Fruit fly (Drosophila melanogaster) ovary, adult (tissue): ENCODE data around the gene thw.

Source experiments
- CG17801 ChIP-seq: fragments of 200-800 bp; optimal IDR thresholded peaks from 2 replicates; lab custom pipeline; 2019; ENCODE audit warnings: missing biosample characterization, mild to moderate bottlenecking, missing genetic modification characterization, moderate library complexity; ENCODE audit not compliant: partially characterized antibody

The thw gene

DNA sequence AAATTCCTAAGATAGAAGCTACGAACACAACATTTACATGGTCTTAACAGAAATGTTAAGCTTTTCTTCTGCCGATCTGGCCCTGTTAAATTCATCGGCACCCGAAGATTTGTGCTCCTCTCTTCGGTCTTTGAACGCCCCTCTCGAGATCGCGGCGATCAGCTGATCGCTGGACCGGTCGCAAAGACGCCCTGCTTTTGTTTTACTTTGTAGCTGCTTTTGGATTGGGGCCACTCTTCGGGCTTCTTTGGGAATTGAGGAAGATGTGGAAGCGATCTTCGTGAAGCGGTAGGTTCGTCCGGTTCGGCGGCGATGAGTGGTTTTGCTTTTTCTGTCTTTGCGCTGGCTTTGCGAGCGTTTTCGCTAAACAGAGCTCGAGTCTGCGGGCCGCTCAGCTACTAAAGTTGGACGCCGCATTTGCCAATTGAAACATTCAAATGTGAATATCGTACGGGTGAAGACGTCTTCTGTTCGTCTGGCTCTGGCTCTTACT, at the start of gene thw:
Gene thw, plus strand, starts transcription at position 443 of the 493 bp plus-strand sequence.
- TF ChIP-seq CG17801 (GFP tag; lab: Kevin White, UChicago): no peak

DNA sequence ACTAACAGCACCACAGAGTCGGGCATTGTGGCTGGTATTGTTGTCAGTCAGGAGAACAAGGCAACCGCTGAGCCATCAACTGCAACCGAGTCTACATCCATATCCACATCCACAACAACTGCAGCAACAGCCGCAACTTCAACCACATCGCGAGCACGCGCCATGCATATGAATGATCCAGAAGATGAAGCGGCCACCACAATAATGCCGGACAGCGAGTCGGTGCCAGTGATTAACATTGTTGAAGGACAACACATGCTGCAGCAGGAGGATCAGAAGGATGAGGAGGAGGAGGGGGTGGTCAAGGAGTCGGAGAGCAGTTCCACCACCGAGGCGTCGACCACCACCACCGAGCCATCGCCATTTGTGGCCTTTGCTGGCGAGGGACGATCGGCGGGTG, 49.5 kb upstream of the thw start:
- no peak for TF ChIP-seq CG17801 (GFP tag; lab: Kevin White, UChicago)

DNA sequence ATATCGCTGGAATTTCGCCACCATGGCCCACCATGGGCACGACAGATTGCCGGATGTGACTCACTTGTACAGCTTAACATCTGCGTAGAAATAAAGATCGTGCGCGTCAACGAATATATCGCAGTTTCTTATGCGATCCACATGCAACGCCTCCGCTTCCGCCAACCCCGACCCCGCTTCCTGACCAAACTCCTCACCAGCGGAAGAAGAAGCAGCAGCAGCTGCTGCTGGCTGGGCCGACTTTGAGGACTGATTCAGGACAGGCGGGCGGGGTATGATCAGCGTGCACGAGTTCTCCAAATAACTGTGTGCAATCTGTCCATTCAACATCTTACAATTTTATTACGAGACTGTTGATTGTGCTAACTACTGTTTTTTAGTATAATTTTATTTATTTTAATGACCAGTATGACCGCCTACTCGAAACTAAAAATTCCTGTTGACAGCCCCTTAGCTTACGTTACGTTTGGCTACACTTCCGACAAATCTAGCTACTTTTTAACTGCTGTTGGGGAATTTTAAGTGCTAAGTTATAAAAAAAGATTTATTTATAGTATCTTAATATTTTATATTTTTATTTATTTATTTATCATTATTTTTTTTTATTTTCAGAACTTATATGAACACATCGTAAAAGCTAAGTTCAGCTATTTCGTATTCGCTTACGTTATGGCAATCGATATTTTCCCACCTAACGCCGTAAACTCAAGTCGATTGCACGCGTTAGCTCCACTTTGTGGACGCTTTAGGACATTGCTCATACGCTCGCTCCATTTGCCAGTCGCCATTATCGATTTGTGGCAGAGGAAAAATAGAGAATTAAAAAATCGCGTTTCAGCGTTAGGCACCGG, 37.7 kb upstream of the thw start, which contains the start of the genes CG10055 and lap:
Gene CG10055, minus strand, starts transcription at position 432 of the 851 bp plus-strand sequence.
Gene lap, plus strand, starts transcription at position 753 of the 851 bp plus-strand sequence.
- no peak for TF ChIP-seq CG17801 (GFP tag; lab: Kevin White, UChicago)

DNA sequence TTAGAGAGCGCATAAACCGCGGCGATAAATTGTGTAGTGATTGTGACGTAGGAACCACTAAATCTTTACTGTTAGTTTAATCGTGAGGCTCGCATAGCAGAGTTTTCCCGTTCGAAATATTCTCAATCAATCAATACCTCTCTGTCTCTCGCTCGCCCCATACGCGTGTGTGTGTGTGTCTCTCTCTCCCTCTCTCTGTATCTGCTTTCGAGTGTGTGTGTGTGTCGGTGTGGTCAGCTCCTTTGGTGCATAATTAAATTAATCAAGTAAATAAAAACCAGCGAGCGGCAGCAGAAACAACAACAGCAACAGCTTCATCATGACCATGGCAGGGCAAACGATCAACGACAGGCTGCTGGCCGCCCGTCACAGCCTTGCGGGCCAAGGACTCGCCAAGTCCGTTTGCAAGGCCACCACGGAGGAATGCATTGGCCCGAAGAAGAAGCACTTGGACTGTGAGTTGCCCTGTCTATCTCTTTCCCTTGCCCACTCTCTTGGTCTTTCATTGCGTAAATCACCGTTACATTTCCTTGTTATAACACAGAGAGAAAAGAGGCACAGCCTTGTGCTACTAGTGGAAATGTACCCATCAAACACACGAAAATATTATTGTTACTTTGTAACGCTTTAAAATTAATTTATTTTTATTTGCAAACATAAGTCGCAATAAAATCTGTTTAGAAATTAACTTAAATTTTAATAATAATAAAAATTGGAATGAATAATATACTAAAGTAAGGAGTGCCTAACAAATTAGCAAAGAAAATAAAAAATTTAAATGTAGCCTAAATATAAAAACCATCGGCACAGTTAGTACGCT, 36.9 kb upstream of the thw start:
- no peak for TF ChIP-seq CG17801 (GFP tag; lab: Kevin White, UChicago)

DNA sequence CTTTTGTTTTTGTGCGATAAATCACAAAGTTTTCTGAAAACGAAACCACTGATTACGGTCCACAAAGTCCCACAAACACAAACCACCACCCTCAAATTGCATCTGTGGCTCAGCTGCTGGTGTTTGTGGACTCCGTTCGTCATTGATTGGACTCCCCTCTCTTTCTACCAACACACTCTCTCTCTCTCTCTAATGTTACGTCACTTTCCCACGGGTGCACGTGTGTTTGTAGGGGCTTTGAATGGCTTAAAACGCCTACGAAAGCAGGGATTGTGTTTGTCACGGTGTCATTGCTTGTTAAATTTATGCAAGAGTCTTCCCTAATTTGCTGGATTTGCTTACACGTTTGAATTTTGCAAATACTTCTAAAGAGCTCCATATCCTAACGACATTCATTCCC, 36.2 kb upstream of the thw start:
- TF ChIP-seq CG17801 (GFP tag; lab: Kevin White, UChicago): no peak

DNA sequence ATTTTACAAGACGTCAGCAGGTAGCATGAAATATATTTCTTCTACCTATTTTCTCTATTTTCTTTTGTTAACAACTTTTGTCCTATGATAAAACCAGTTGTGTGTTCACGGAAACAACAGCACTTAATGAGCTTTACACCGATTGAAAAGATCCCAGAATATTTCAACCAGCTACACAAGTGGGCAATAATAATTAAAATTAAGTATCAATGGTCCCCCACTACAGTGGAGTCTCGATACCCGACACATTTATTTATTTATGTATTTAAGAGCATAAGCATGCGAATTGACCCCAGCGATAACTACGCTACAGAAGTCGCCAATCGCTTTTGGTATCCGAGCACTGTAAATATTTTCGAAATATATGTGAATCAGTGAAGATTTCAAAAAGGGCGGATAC, 35.5 kb upstream of the thw start:
- no peak for TF ChIP-seq CG17801 (GFP tag; lab: Kevin White, UChicago)

DNA sequence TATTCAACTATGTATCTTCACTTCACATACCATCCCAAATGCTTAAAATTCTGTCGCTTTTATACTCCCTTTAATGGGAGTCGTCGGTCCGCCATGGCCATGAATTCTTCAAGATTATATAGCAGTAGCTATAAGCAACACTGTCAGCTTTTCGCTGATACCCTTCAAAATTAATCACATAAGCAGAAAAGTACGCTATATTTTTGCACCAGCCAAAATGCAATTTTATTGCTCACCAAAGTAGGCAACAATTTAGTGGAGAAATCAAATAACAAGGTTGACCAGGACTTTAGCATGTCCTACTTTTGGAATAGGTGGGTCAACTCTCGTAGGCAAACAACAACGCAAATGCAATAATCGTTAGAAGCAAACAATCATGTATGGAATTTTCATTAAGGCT, 24.4 kb upstream of the thw start:
- no peak for TF ChIP-seq CG17801 (GFP tag; lab: Kevin White, UChicago)

DNA sequence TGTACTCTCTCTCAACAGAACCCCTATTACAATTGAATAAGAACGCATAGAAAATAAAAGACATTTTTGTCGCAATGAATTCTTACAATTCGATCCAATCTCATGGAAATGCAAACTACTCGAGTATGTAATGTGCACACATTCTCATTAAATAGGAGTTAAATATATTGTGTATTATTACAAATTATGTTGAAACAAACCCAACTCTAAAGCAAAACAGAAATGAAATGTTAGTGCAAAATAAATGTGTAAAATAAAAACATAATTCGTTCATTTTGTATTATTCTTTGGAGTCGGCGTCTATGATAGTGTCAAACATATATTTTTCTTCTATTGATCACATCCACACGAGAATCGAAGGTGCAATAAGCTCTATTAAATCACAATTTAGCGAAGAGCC, 23.5 kb upstream of the thw start, which contains the start of gene CG14609:
Gene CG14609, plus strand, starts transcription at position 301 of the 400 bp plus-strand sequence.
- no peak for TF ChIP-seq CG17801 (GFP tag; lab: Kevin White, UChicago)

DNA sequence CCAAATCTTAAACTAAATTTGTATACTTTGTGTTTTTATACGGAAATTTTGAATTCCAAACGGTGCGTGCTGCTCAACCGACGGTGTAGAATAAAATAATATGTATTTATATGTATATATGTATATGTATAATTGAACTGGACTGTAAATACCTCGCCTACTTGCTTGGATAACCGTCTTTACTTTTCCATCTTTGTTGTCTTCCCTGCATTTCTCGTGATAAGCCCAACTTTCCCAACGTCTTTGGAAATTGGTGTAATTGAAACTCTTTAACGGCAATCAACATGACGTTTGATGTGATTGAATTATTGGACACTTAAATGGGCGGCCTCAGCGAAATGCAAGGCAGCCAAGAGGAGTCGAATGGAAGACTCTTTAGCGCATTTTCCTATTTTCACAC, 15.9 kb upstream of the thw start, which contains the start of gene CG1288:
Gene CG1288, minus strand, starts transcription at position 101 of the 400 bp plus-strand sequence.
- no peak for TF ChIP-seq CG17801 (GFP tag; lab: Kevin White, UChicago)

DNA sequence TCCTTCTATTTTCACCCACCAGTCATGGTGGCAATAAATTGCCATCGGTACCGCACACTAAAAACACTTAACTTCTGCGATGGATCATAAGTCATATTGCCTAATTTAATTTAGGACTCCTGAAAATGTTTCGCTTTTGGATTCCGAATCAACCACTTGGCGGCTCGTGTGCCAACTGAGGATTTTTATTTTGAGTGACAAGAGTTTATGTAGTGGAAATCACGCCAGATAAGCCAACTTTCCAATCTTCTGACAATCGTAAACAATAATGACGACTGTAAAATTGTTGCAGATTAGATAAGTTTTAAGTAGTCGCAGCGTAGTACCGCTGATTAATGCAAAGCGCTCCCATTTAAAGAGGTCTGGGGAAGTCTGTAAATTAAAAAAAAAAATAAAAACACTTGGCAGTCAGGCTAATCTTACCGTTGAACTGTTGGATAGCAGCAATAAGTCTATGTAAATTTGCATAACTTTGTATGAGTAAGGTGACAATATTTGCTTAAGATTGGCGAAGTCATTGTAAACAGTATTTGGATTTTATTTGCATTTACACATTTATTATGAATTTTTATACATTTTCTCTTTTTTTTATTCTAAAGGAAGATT, 7.2 kb upstream of the thw start, which contains the start of gene CG14606:
Gene CG14606, minus strand, starts transcription at position 160 of the 606 bp plus-strand sequence.
- TF ChIP-seq CG17801 (GFP tag; lab: Kevin White, UChicago): no peak

DNA sequence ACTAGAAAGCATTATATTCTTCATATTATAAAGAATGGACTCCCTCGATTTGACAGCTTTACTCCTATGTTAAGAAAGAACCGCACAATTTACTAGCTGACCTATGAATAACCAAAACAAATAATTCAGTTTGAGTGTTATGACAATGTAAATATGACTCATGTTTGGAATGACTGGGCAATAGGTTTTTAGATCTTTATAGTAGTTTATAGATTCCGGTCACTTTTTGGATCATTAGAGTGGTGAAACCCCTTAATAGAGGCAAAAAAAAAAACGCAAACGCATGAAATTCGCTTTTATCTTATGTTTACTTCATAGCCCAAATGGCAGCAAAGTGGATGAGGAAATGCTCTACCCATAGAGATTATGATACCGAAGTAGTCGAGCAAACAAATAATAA, 4.6 kb upstream of the thw start, which contains the start of gene CG14605:
Gene CG14605, minus strand, starts transcription at position 101 of the 400 bp plus-strand sequence.
- TF ChIP-seq CG17801 (GFP tag; lab: Kevin White, UChicago): no peak

DNA sequence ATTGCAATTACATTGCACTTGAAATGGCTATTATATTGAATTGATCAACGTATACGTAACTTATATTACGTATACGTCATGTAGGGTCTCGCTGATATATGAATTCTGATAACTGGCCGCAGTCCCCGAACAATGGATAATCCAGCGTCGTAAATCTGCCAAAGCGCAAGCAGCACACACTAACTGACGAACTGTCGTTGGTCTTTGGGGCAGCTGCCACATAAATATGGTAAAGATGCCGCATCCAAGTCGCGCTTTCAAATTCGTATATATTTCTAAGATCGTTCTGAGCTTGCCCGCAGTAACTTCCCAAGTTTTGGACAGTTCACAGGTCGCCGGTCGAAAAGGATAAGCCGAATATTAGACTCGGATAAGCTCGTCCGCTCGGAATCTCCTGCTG, 17.2 kb downstream of the thw start, which contains the start of gene CG14607:
Gene CG14607, plus strand, starts transcription at position 301 of the 400 bp plus-strand sequence.
- no peak for TF ChIP-seq CG17801 (GFP tag; lab: Kevin White, UChicago)

DNA sequence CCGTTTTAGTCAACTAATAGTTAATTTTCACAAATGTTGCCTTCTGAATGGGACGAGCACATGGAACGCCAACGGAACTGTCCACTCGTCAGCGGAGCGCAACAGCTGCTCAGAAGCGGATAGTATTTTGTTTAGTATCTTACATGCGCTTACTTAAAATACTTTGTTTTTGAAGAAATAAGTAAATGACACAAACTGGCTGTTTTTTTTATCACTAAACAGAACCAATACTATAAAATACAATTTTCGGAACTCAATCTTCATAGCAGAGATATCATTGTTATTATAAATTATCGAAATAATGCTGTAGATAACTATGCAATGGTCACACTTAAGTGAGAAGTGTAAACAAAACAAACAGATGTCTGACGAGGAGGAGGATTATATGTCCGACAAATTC, 22.7 kb downstream of the thw start, which contains the start of the genes Noc3 and CG10053:
Gene Noc3, minus strand, starts transcription at position 81 of the 400 bp plus-strand sequence.
Gene CG10053, plus strand, starts transcription at position 202 of the 400 bp plus-strand sequence.
- no peak for TF ChIP-seq CG17801 (GFP tag; lab: Kevin White, UChicago)

DNA sequence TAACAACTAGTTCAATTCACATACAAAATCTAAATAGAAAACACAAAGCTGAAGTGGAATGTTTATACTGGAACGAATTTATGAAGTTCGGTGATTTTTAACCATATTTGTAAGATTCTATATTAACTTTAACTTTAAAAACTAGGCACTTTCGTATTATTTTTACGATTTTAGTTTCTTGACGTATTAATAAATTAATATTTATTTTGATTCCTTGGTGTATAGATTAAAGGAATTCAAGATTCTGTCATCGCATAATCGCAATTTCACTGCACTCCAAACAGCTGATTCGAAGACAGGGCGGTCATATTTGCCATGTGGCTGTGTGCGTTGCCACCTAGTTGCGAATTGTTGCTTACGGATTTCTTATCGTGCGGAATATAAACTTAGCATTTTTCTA, 25.2 kb downstream of the thw start, which contains the start of the genes CG1227 and Dtwd2:
Gene CG1227, minus strand, starts transcription at position 279 of the 400 bp plus-strand sequence.
Gene Dtwd2, plus strand, starts transcription at position 336 of the 400 bp plus-strand sequence.
- TF ChIP-seq CG17801 (GFP tag; lab: Kevin White, UChicago): peak; percentile 98
